Worm (Caenorhabditis elegans): Measurements from ENCODE around the gene F10E9.1.

- no peak for TF ChIP-seq nfya-1 (tag; optimal IDR thresholded peaks at IDR 0.05)
- no peak for TF ChIP-seq nhr-11 (tag; optimal IDR thresholded peaks at IDR 0.05)
- TF ChIP-seq ceh-9 (tag; optimal IDR thresholded peaks at IDR 0.05) = no peak
- no peak for TF ChIP-seq ama-1 (optimal IDR thresholded peaks at IDR 0.05)
- TF ChIP-seq elt-2 (tag; optimal IDR thresholded peaks at IDR 0.05) = no peak
- TF ChIP-seq mec-3 (tag; optimal IDR thresholded peaks at IDR 0.05; ENCODE audit: borderline replicate concordance) = no peak
These were observed 23.8 kb upstream of the F10E9.1 start for ce11 chrIII:8299078-8299587.
